Fruit fly (Drosophila melanogaster): ENCODE results near the gene TfIIFalpha.

- no peak for TF ChIP-seq CG12768 (GFP tag; optimal IDR thresholded peaks at IDR 0.05)
- TF ChIP-seq tj (GFP tag; optimal IDR thresholded peaks at IDR 0.05), result no peak
- no peak for TF ChIP-seq CG7045 (GFP tag; optimal IDR thresholded peaks at IDR 0.05)
- no peak for TF ChIP-seq CG14711 (tag; optimal IDR thresholded peaks at IDR 0.05)
- TF ChIP-seq toe (GFP tag; optimal IDR thresholded peaks at IDR 0.05), result no peak
- no peak for TF ChIP-seq CG33017 (tag; optimal IDR thresholded peaks at IDR 0.05)
- no peak for TF ChIP-seq CG7101 (tag; optimal IDR thresholded peaks at IDR 0.05)
Measured at dm6 chr3R:6334906-6335433, 45.3 kb upstream of the TfIIFalpha start, which contains the start of gene Osi19.
